Worm (Caenorhabditis elegans) whole organism, L1 larva: ENCODE results near the gene srxa-13.

Experiments used
- C04F5.9 ChIP-seq: sonication (generic microtip); optimal IDR thresholded peaks from 2 replicates; lab custom pipeline; 2016; ENCODE audit warnings: missing genetic modification characterization, missing compliant biosample characterization
- aha-1 ChIP-seq: fragments of 150-350 bp; optimal IDR thresholded peaks from 2 replicates; lab custom pipeline; 2014; ENCODE audit warnings: missing biosample characterization, missing genetic modification characterization
- blmp-1 ChIP-seq: fragments of 150-350 bp; optimal IDR thresholded peaks from 2 replicates; lab custom pipeline; 2014; ENCODE audit warnings: missing biosample characterization, missing genetic modification characterization
- ceh-63 ChIP-seq: fragments of 200-800 bp; sonication (Bioruptor generic); optimal IDR thresholded peaks from 2 replicates; lab custom pipeline; 2018; ENCODE audit warnings: mild to moderate bottlenecking, missing genetic modification characterization, missing compliant biosample characterization
- ceh-90 ChIP-seq: sonication (generic microtip); optimal IDR thresholded peaks from 2 replicates; lab custom pipeline; 2016; ENCODE audit warnings: missing genetic modification characterization, missing compliant biosample characterization
- egl-27 ChIP-seq, 2 experiments: fragments of 150-350 bp in 1 of 2; sonication (generic microtip); optimal IDR thresholded peaks; 3 replicates each; lab custom pipeline; 2017 to 2018; ENCODE audit warnings: missing biosample characterization in 2 of 2, missing genetic modification characterization in 2 of 2, missing genetic modification reagents in 2 of 2
- elt-3 ChIP-seq, 6 experiments: fragments of 150-350 bp in 1 of 6; sonication (generic microtip); optimal IDR thresholded peaks; 2 replicates each; lab custom pipeline; 2017 to 2018; ENCODE audit warnings: missing biosample characterization in 6 of 6, missing genetic modification characterization in 6 of 6, inconsistent platforms in 1 of 6
- ets-5 ChIP-seq: fragments of 200-800 bp; sonication (Bioruptor generic); IDR thresholded peaks from 2 replicates; pipeline ENCODE4 v1.3.6; 2022; ENCODE audit warnings: missing genetic modification characterization, missing compliant biosample characterization
- fkh-4 ChIP-seq: sonication (generic microtip); optimal IDR thresholded peaks from 2 replicates; lab custom pipeline; 2016; ENCODE audit warnings: missing compliant biosample characterization, missing genetic modification characterization, borderline replicate concordance
- fkh-8 ChIP-seq: sonication (generic microtip); optimal IDR thresholded peaks from 2 replicates; lab custom pipeline; 2016; ENCODE audit warnings: mild to moderate bottlenecking, missing genetic modification characterization, missing compliant biosample characterization
- hlh-4 ChIP-seq: sonication (generic microtip); optimal IDR thresholded peaks from 2 replicates; lab custom pipeline; 2016; ENCODE audit warnings: mild to moderate bottlenecking, missing genetic modification characterization, missing compliant biosample characterization
- hpl-2 ChIP-seq: fragments of 150-350 bp; optimal IDR thresholded peaks from 2 replicates; lab custom pipeline; 2014; ENCODE audit warnings: missing biosample characterization, missing genetic modification reagents, missing genetic modification characterization
- lin-35 ChIP-seq, 2 experiments: fragments of 150-350 bp; optimal IDR thresholded peaks; 2 replicates each; lab custom pipeline; 2014; ENCODE audit warnings: missing biosample characterization in 2 of 2, missing genetic modification characterization in 2 of 2, missing genetic modification reagents in 2 of 2
- lir-3 ChIP-seq: sonication (generic microtip); optimal IDR thresholded peaks from 2 replicates; lab custom pipeline; 2016; ENCODE audit warnings: mild to moderate bottlenecking, missing genetic modification characterization, moderate library complexity, missing compliant biosample characterization; ENCODE audit not compliant: poor library complexity
- mab-9 ChIP-seq: fragments of 200-800 bp; sonication (Bioruptor generic); IDR thresholded peaks from 2 replicates; pipeline ENCODE4 v1.3.6; 2022; ENCODE audit warnings: missing genetic modification reagents, missing genetic modification characterization, missing compliant biosample characterization
- mdl-1 ChIP-seq, 2 experiments: fragments of 150-350 bp; optimal IDR thresholded peaks; 2 replicates each; lab custom pipeline; 2014 to 2017; ENCODE audit warnings: missing biosample characterization in 2 of 2, missing genetic modification characterization in 2 of 2, inconsistent platforms in 1 of 2
- mef-2 ChIP-seq: fragments of 150-350 bp; optimal IDR thresholded peaks from 2 replicates; lab custom pipeline; 2014; ENCODE audit warnings: missing biosample characterization, missing genetic modification characterization
- mep-1 ChIP-seq: fragments of 150-350 bp; optimal IDR thresholded peaks from 2 replicates; lab custom pipeline; 2014; ENCODE audit warnings: missing biosample characterization, missing genetic modification characterization
- nhr-11 ChIP-seq: fragments of 150-350 bp; optimal IDR thresholded peaks from 2 replicates; lab custom pipeline; 2014; ENCODE audit warnings: missing biosample characterization, missing genetic modification characterization
- nhr-12 ChIP-seq: sonication (generic microtip); optimal IDR thresholded peaks from 2 replicates; lab custom pipeline; 2017; ENCODE audit warnings: missing biosample characterization, missing genetic modification characterization
- nhr-47 ChIP-seq: sonication (generic microtip); optimal IDR thresholded peaks from 2 replicates; lab custom pipeline; 2016; ENCODE audit warnings: mild to moderate bottlenecking, missing genetic modification characterization, moderate library complexity, missing compliant biosample characterization
- nhr-71 ChIP-seq: sonication (generic microtip); optimal IDR thresholded peaks from 2 replicates; lab custom pipeline; 2016; ENCODE audit warnings: mild to moderate bottlenecking, missing genetic modification characterization, moderate library complexity, missing compliant biosample characterization
- pqm-1 ChIP-seq: sonication (generic microtip); optimal IDR thresholded peaks from 3 replicates; lab custom pipeline; 2017; ENCODE audit warnings: missing biosample characterization, missing genetic modification characterization
- skn-1 ChIP-seq: fragments of 150-350 bp; optimal IDR thresholded peaks from 2 replicates; lab custom pipeline; 2014; ENCODE audit warnings: missing biosample characterization, missing genetic modification characterization
- snpc-4 ChIP-seq: fragments of 150-350 bp; optimal IDR thresholded peaks from 2 replicates; lab custom pipeline; 2014; ENCODE audit warnings: missing biosample characterization, missing genetic modification characterization
- snu-23 ChIP-seq: sonication (generic microtip); optimal IDR thresholded peaks from 2 replicates; lab custom pipeline; 2016; ENCODE audit warnings: missing genetic modification characterization, missing compliant biosample characterization
- sox-4 ChIP-seq: sonication (generic microtip); optimal IDR thresholded peaks from 2 replicates; lab custom pipeline; 2016; ENCODE audit warnings: missing genetic modification characterization, missing compliant biosample characterization
- sup-37 ChIP-seq: fragments of 200-800 bp; sonication (Bioruptor generic); optimal IDR thresholded peaks from 2 replicates; lab custom pipeline; 2018; ENCODE audit warnings: mild to moderate bottlenecking, missing genetic modification characterization, missing compliant biosample characterization
- tbx-2 ChIP-seq: sonication (generic microtip); optimal IDR thresholded peaks from 2 replicates; lab custom pipeline; 2016; ENCODE audit warnings: missing genetic modification characterization, missing compliant biosample characterization
- unc-98 ChIP-seq: fragments of 200-800 bp; sonication (Bioruptor generic); IDR thresholded peaks from 2 replicates; pipeline ENCODE4 v1.3.6; 2022; ENCODE audit warnings: missing genetic modification characterization, missing compliant biosample characterization
- zag-1 ChIP-seq: fragments of 150-350 bp; optimal IDR thresholded peaks from 2 replicates; lab custom pipeline; 2014; ENCODE audit warnings: missing biosample characterization, missing genetic modification characterization
- ztf-11 ChIP-seq, 2 experiments: sonication (generic microtip); optimal IDR thresholded peaks; 2 replicates each; lab custom pipeline; 2016 to 2017; ENCODE audit warnings: missing genetic modification characterization in 2 of 2, missing biosample characterization in 1 of 2, missing compliant biosample characterization in 1 of 2
- ztf-4 ChIP-seq: fragments of 150-350 bp; optimal IDR thresholded peaks from 2 replicates; lab custom pipeline; 2014; ENCODE audit warnings: missing biosample characterization, missing genetic modification characterization

The srxa-13 gene

DNA sequence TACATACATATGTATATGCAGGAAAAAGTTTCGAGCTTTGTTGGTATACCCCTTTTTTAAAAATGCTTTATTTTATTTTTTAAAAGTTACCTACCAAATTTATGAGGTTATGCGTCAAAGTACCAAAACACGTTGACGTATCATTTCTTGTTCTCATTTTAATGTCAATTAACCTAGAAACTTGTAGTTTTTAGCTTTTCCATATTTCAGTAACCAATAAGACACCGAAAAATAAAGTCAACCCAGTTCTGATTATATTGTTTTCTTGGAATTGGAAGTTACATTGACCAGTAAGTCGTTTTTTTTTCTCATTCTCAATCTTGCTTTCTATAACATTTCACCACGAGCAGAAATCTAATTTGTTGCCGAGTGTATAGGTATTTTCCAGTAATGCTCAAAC, 7.2 kb downstream of the srxa-13 start, which contains the start of gene srw-145:
Gene srw-145 (plus strand): TSS at position 301 of the 400 bp plus-strand sequence.
- TF ChIP-seq nhr-47 (peak; percentile 44), fkh-8 (tag; lab: Kevin White, UChicago) (peak; percentile 45), nhr-11 (tag; lab: Kevin White, UChicago) (peak; percentile 31), nhr-71 (tag; lab: Kevin White, UChicago) (peak; percentile 48), ets-5 (GFP tag; lab: Robert Waterston, UW) (no peak)

DNA sequence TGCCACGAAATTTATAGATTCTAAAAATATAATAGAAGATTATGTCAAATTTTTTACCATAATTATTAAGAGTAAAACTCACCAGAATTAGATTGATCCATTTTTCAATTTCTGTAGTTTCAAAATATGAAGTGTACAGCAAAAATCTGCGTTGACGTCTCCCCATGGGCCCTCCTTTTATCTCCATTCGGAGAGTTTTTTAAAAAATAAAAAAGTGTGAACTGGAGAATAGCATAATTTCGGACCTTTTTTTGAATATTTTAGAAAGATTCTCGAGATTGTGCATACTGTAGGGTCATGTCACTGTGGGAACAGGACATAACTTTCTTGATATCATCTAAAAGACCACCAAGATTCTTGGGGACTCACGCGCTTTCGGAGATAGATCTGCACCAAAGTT, 12.5 kb downstream of the srxa-13 start, which contains the start of gene dpr-1:
Gene dpr-1 (minus strand): TSS at position 101 of the 400 bp plus-strand sequence.
- TF ChIP-seq ztf-11 (tag; optimal IDR thresholded peaks at IDR 0.05; lab: Kevin White, UChicago) (no peak), mab-9 (no peak), pqm-1 (tag; lab: Kevin White, UChicago) (no peak), blmp-1 (no peak), snu-23 (no peak), C04F5.9 (tag; lab: Kevin White, UChicago) (no peak), unc-98 (GFP tag; lab: Robert Waterston, UW) (no peak), skn-1 (tag; lab: Kevin White, UChicago) (no peak), hlh-4 (tag; lab: Kevin White, UChicago) (no peak), sup-37 (no peak)

DNA sequence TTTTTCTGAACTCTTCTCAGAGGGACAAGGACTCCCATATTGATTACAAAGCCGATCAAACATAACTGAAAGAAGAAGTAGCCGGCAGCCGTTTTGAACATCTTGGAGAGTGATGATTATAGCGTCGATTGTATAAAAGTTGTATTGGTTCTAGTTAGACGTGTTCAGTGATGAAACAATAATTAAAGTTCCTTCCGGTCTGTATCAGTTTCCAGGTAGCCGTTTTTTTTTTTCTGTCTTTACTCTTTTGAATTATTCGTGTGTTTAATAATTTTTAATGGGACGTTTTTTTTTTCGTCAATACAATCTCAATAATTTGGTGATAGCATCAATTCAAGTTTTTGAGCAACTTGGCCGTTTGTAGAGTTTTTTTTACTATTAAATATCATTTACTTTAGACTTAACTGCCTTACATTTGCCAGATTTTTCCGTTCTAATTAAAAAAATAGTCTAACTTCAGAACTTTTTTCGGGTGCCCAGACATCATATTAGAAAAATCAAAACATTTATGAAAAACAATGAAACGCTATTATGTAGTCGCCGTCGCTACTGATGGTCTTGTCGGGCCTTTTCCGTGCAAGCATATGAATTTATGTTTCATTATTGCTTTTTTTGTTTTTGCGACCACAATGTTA, 16.9 kb downstream of the srxa-13 start, which contains the start of the genes srx-10 and clec-226:
Gene srx-10 (minus strand): TSS at position 101 of the 635 bp plus-strand sequence.
Gene clec-226 (plus strand): TSS at position 585 of the 635 bp plus-strand sequence.
- TF ChIP-seq ztf-4 (tag; lab: Kevin White, UChicago) = no peak
- no peak for TF ChIP-seq snpc-4 (tag; lab: Kevin White, UChicago)
- no peak for TF ChIP-seq ceh-90
- no peak for TF ChIP-seq egl-27 (tag; optimal IDR thresholded peaks at IDR 0.05; lab: Kevin White, UChicago)
- TF ChIP-seq hpl-2 = no peak
- TF ChIP-seq, all 84 proteins: peak for 0

DNA sequence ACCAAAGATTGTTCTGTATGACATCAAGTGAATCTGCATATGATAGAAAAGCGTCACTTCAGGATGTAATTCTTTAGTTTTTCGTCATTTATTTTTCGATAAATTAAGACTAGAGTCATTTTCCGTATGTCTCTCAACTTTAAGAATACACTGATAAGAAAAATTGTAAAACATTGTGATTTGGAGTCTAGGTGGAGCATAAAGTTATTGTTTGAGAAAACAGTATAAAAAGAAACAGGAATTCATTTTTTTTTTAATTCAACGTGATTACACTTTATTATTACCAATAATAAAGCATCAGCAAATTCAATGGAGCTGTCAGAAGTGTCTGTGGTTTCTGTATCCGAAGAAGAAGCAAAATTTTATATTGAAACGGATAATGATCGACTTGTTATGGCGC, 19.4 kb downstream of the srxa-13 start, which contains the start of gene R10D12.6:
Gene R10D12.6 (plus strand): TSS at position 301 of the 400 bp plus-strand sequence.
- TF ChIP-seq ets-5 (GFP tag; lab: Robert Waterston, UW) (no peak), fkh-4 (tag; lab: Kevin White, UChicago) (no peak), tbx-2 (tag; lab: Kevin White, UChicago) (no peak), lin-35 (GFP tag; optimal IDR thresholded peaks at IDR 0.05; lab: Kevin White, UChicago) (no peak), ceh-63 (GFP tag; lab: Kevin White, UChicago) (no peak), nhr-11 (tag; lab: Kevin White, UChicago) (no peak), ztf-4 (tag; lab: Kevin White, UChicago) (no peak), nhr-12 (tag; lab: Kevin White, UChicago) (no peak), lir-3 (tag; lab: Kevin White, UChicago) (no peak)

DNA sequence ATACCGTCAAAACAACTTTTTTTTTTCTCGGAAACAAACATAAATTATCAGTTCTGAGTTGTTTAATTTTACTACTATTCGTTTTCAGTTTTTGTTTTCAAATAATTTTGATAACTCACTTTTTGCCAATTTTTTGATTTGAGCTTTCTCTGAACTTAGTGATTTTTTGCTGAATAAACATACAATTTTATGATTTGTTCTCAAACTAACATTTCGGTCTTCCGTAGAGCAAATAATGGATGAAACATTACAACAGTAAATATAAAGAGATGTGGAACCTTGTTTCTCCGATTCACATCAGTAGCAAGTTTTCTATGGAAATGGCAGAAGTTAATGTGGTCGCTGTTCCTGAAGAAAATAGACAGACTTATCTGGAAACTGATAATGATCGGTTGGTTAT, 20.1 kb downstream of the srxa-13 start, which contains the start of gene R10D12.7:
Gene R10D12.7 (plus strand): TSS at position 301 of the 400 bp plus-strand sequence.
- no peak for TF ChIP-seq sox-4 (tag; lab: Kevin White, UChicago)
- no peak for TF ChIP-seq elt-3 (tag; optimal IDR thresholded peaks at IDR 0.05; lab: Kevin White, UChicago)
- no peak for TF ChIP-seq ceh-63 (GFP tag; lab: Kevin White, UChicago)
- no peak for TF ChIP-seq zag-1 (tag; lab: Kevin White, UChicago)
- TF ChIP-seq fkh-4 (tag; lab: Kevin White, UChicago) = no peak
- no peak for TF ChIP-seq mab-9
- TF ChIP-seq lir-3 (tag; lab: Kevin White, UChicago) = no peak
- no peak for TF ChIP-seq mef-2 (tag; lab: Kevin White, UChicago)
- no peak for TF ChIP-seq mdl-1 (tag; optimal IDR thresholded peaks at IDR 0.05; lab: Kevin White, UChicago)
- TF ChIP-seq aha-1 (tag; lab: Kevin White, UChicago) = no peak
- no peak for TF ChIP-seq unc-98 (GFP tag; lab: Robert Waterston, UW)
- no peak for TF ChIP-seq lin-35 (GFP tag; optimal IDR thresholded peaks at IDR 0.05; lab: Kevin White, UChicago)
- no peak for TF ChIP-seq mep-1 (tag; lab: Kevin White, UChicago)
- TF ChIP-seq C04F5.9 (tag; lab: Kevin White, UChicago) = no peak
